Worm (Caenorhabditis elegans) whole organism, late embryonic: ENCODE results near the gene bgnt-1.3.

Experiments used
- Y22D7AL.16 ChIP-seq: sonication (generic microtip); optimal IDR thresholded peaks from 2 replicates; lab custom pipeline; 2016; ENCODE audit warnings: missing genetic modification characterization, missing compliant biosample characterization
- ahr-1 ChIP-seq: sonication (generic microtip); optimal IDR thresholded peaks from 2 replicates; lab custom pipeline; 2016; ENCODE audit warnings: missing genetic modification characterization, missing compliant biosample characterization
- ceh-18 ChIP-seq: sonication (generic microtip); optimal IDR thresholded peaks from 2 replicates; lab custom pipeline; 2016; ENCODE audit warnings: missing genetic modification characterization, missing compliant biosample characterization
- ceh-30 ChIP-seq: fragments of 150-350 bp; optimal IDR thresholded peaks from 2 replicates; lab custom pipeline; 2014; ENCODE audit warnings: missing biosample characterization, missing genetic modification characterization
- hlh-30 ChIP-seq: sonication (generic microtip); optimal IDR thresholded peaks from 2 replicates; lab custom pipeline; 2017; ENCODE audit warnings: antibody characterized with exemption, missing genetic modification characterization, missing compliant biosample characterization; ENCODE audit not compliant: insufficient read depth
- pag-3 ChIP-seq: sonication (generic microtip); optimal IDR thresholded peaks from 2 replicates; lab custom pipeline; 2016; ENCODE audit warnings: missing compliant biosample characterization, missing genetic modification characterization, borderline replicate concordance
- pha-4 ChIP-seq: fragments of 150-350 bp; optimal IDR thresholded peaks from 2 replicates; lab custom pipeline; 2018; ENCODE audit warnings: missing biosample characterization, missing genetic modification reagents, missing genetic modification characterization
- sdc-2 ChIP-seq: sonication (generic microtip); optimal IDR thresholded peaks from 2 replicates; lab custom pipeline; 2016; ENCODE audit warnings: missing genotype, missing genetic modification characterization, missing compliant biosample characterization
- unc-86 ChIP-seq: sonication (generic microtip); optimal IDR thresholded peaks from 2 replicates; lab custom pipeline; 2016; ENCODE audit warnings: missing genetic modification characterization, missing compliant biosample characterization

DNA sequence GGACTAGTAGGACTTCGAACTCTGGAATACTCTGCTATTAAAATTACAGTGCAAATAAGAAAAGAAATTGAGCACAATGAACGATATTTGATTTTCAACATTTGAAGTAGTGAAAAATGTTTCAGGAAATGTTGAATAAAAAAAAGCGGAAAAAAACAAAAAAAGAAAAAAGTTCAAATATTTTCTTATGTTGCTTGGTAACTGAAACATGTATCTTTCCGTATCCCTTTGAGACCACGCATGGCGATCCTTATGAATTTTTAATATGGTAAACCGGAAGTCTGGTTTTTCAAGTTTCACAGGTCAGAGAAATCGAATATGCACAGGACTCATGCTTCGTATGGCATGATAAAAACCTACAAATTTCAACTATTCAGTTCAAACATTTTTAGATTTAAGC, 31.3 kb upstream of the bgnt-1.3 start, which contains the start of gene F28G4.3:
- TF ChIP-seq pha-4 (tag; lab: Kevin White, UChicago) = no peak
- no peak for TF ChIP-seq Y22D7AL.16 (tag; lab: Kevin White, UChicago)
- no peak for TF ChIP-seq ceh-18
- TF ChIP-seq unc-86 = no peak
- no peak for TF ChIP-seq hlh-30 (tag; lab: Kevin White, UChicago)
- no peak for TF ChIP-seq pag-3 (tag; lab: Kevin White, UChicago)
- no peak for TF ChIP-seq ahr-1 (tag; lab: Kevin White, UChicago)
- TF ChIP-seq sdc-2 (tag; lab: Kevin White, UChicago) = no peak
- no peak for TF ChIP-seq ceh-30 (tag; lab: Kevin White, UChicago)
